Worm (Caenorhabditis elegans): ENCODE measurements around the gene dph-1.
A peak's percentile ranks its signal among the peaks of the same experiment; 100 is the strongest.

Gene dph-1

DNA sequence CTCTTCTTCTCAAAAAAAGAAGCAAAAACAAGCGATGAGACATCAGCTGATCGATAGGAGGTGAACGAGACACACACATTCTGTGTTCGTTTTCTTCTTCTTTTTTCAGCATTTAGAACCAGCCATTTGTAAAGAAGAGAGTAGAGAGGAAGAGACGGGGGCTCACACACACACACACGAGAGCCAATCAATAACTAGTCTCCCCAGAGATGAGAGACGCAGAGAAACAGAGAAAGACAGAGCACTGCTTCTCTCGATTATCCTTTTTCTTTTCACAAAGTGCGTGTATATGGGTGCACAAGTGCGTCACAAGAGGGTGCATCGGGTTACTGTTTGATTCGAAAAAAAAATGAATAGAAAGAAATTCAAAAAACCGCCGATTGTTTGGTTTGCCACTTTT is 29.3 kb upstream of the dph-1 start (continued):
- no peak for TF ChIP-seq rnt-1 (tag; optimal IDR thresholded peaks at IDR 0.05)
- TF ChIP-seq pqm-1 (tag; optimal IDR thresholded peaks at IDR 0.05), result no peak
- no peak for TF ChIP-seq ttx-3 (tag; optimal IDR thresholded peaks at IDR 0.05)
- TF ChIP-seq hlh-13 (GFP tag; optimal IDR thresholded peaks at IDR 0.05), result no peak
- no peak for TF ChIP-seq hlh-6 (tag; optimal IDR thresholded peaks at IDR 0.05)
- no peak for TF ChIP-seq eyg-1 (tag; optimal IDR thresholded peaks at IDR 0.05)
- TF ChIP-seq hlh-8 (tag; optimal IDR thresholded peaks at IDR 0.05), result no peak
- no peak for TF ChIP-seq pha-4 (tag; optimal IDR thresholded peaks at IDR 0.05)
- TF ChIP-seq elt-4 (tag; optimal IDR thresholded peaks at IDR 0.05), result no peak
- no peak for TF ChIP-seq odd-2 (tag; optimal IDR thresholded peaks at IDR 0.05)
- TF ChIP-seq ets-4 (tag; optimal IDR thresholded peaks at IDR 0.05), result no peak
- TF ChIP-seq unc-55 (GFP tag; optimal IDR thresholded peaks at IDR 0.05), result peak; percentile 61
- peak; percentile 28 for TF ChIP-seq ref-2 (tag; optimal IDR thresholded peaks at IDR 0.05)
- TF ChIP-seq ceh-30 (tag; optimal IDR thresholded peaks at IDR 0.05), result no peak
- no peak for TF ChIP-seq fax-1 (tag; optimal IDR thresholded peaks at IDR 0.05)
- TF ChIP-seq syd-9 (tag; optimal IDR thresholded peaks at IDR 0.05), result no peak
- no peak for TF ChIP-seq F13H6.1 (tag; optimal IDR thresholded peaks at IDR 0.05)
- TF ChIP-seq mec-3 (tag; optimal IDR thresholded peaks at IDR 0.05; ENCODE audit: borderline replicate concordance), result no peak
- no peak for TF ChIP-seq ceh-24 (tag; optimal IDR thresholded peaks at IDR 0.05)
- TF ChIP-seq unc-3 (GFP tag; conservative IDR thresholded peaks at IDR 0.05), result no peak
- TF ChIP-seq unc-3 (tag; optimal IDR thresholded peaks at IDR 0.05), result no peak
- no peak for TF ChIP-seq dmd-4 (tag; optimal IDR thresholded peaks at IDR 0.05; ENCODE audit: borderline replicate concordance)
- TF ChIP-seq ceh-34 (tag; optimal IDR thresholded peaks at IDR 0.05), result peak; percentile 64
- no peak for TF ChIP-seq madf-2 (tag; optimal IDR thresholded peaks at IDR 0.05)

- TF ChIP-seq hlh-15 (tag; optimal IDR thresholded peaks at IDR 0.05) (no peak), elt-4 (tag; optimal IDR thresholded peaks at IDR 0.05) (no peak), unc-55 (GFP tag; optimal IDR thresholded peaks at IDR 0.05) (peak; percentile 0), fkh-6 (tag; optimal IDR thresholded peaks at IDR 0.05) (no peak), unc-3 (GFP tag; conservative IDR thresholded peaks at IDR 0.05) (no peak), unc-3 (tag; optimal IDR thresholded peaks at IDR 0.05) (no peak), ceh-24 (tag; optimal IDR thresholded peaks at IDR 0.05) (no peak), unc-42 (tag; optimal IDR thresholded peaks at IDR 0.05) (peak; percentile 49), K02D7.2 (tag; optimal IDR thresholded peaks at IDR 0.05) (no peak), ceh-48 (tag; optimal IDR thresholded peaks at IDR 0.05) (no peak), pax-1 (tag; optimal IDR thresholded peaks at IDR 0.05) (no peak), sdc-2 (tag; optimal IDR thresholded peaks at IDR 0.05) (no peak), F13H6.1 (tag; optimal IDR thresholded peaks at IDR 0.05) (no peak), ceh-30 (tag; optimal IDR thresholded peaks at IDR 0.05) (no peak), ceh-34 (tag; optimal IDR thresholded peaks at IDR 0.05) (no peak), hlh-8 (tag; optimal IDR thresholded peaks at IDR 0.05) (no peak)
These were observed 27.6 kb upstream of the dph-1 start for ce11 chrIII:3679083-3679482.

DNA sequence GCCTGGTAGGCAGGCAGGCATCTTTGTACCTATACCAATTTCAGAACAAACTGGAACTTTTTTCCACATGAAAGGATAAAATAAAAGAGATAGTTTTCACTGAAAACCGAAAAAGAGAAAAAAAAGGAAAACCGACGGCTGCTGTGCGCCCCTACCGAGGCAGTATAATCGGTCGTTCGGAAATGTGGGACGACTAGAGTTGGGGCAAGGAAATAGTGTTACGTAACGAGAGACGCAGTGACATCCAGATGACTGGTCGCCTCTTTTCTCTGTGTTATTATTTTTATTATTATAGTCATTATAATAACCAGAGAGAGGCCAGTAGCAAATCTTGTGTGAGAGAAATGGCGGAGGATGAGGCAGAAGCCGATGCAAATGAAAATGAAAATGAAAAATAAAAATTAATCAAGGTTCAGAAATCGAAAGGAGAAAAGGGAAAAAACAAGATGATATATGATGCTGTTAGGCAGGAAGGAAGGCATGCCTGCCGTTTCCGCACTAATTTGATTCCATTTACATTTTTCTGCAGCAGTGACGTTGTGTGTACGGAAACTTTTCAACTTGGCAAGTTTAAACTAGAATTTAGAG is 25.2 kb upstream of the dph-1 start:
- TF ChIP-seq ceh-31 (tag; optimal IDR thresholded peaks at IDR 0.05), result peak; percentile 10
- TF ChIP-seq npax-4 (tag; optimal IDR thresholded peaks at IDR 0.05), result no peak

- TF ChIP-seq nfya-1 (tag; optimal IDR thresholded peaks at IDR 0.05), result peak; percentile 89
- no peak for TF ChIP-seq ref-2 (tag; optimal IDR thresholded peaks at IDR 0.05)
These were observed 23.8 kb upstream of the dph-1 start for ce11 chrIII:3682869-3683403.

- TF ChIP-seq unc-42 (tag; optimal IDR thresholded peaks at IDR 0.05) (peak; percentile 6), dve-1 (tag; optimal IDR thresholded peaks at IDR 0.05) (no peak)
These were observed 14.2 kb upstream of the dph-1 start for ce11 chrIII:3692516-3692915.
